Fruit fly (Drosophila melanogaster): ENCODE measurements around the gene CG14770.

The CG14770 gene

dm6 chrX:1322214-1322613, 46.8 kb upstream of the CG14770 start, which contains the start of gene DAAM (continued):
- TF ChIP-seq dpn (GFP tag; optimal IDR thresholded peaks at IDR 0.05) (peak; percentile 43 to 46), H15 (GFP tag; IDR thresholded peaks at IDR 0.05) (peak; percentile 27; the same call in 1 of the 3 replicates), CG14014 (GFP tag; IDR thresholded peaks at IDR 0.05) (no peak), disco-r (GFP tag; optimal IDR thresholded peaks at IDR 0.05) (peak; percentile 7), Ets65A (GFP tag) (peak; percentile 99), Atf-2 (GFP tag; optimal IDR thresholded peaks at IDR 0.05) (no peak), CG15696 (tag; optimal IDR thresholded peaks at IDR 0.05) (peak; percentile 1), esg (GFP tag; conservative IDR thresholded peaks at IDR 0.05) (no peak), CG2889 (GFP tag; IDR thresholded peaks at IDR 0.05) (no peak), CG7963 (GFP tag; IDR thresholded peaks at IDR 0.05; ENCODE audit: partially characterized antibody) (peak; percentile 26; the same call in 1 of the 3 replicates), CG7839 (tag; optimal IDR thresholded peaks at IDR 0.05) (no peak), CG11456 (GFP tag; IDR thresholded peaks at IDR 0.05) (peak; percentile 71; the same call in 1 of the 3 replicates), CkIIα-i1 (GFP tag; IDR thresholded peaks at IDR 0.05) (no peak), slou (GFP tag; optimal IDR thresholded peaks at IDR 0.05) (no peak), maf-S (GFP tag; optimal IDR thresholded peaks at IDR 0.05) (no peak), CG9932 (GFP tag; IDR thresholded peaks at IDR 0.05) (peak; percentile 58), CG34224 (GFP tag; IDR thresholded peaks at IDR 0.05; ENCODE audit: partially characterized antibody) (no peak), CG34422 (GFP tag; IDR thresholded peaks at IDR 0.05) (peak; percentile 48; the same call in 1 of the 3 replicates), Nf-YA (GFP tag; IDR thresholded peaks at IDR 0.05) (no peak), CG17568 (GFP tag; optimal IDR thresholded peaks at IDR 0.05) (no peak), CG3838 (GFP tag; optimal IDR thresholded peaks at IDR 0.05) (no peak), Sry-β (GFP tag; optimal IDR thresholded peaks at IDR 0.05) (no peak), pita (GFP tag; optimal IDR thresholded peaks at IDR 0.05) (peak; percentile 71), Sox100B (GFP tag; optimal IDR thresholded peaks at IDR 0.05) (no peak), CG8359 (GFP tag; optimal IDR thresholded peaks at IDR 0.05; ENCODE audit: borderline replicate concordance) (peak; percentile 97), cwo (GFP tag; optimal IDR thresholded peaks at IDR 0.05) (peak; percentile 18), CG4360 (GFP tag; IDR thresholded peaks at IDR 0.05) (no peak), her (GFP tag; optimal IDR thresholded peaks at IDR 0.05) (peak; percentile 44), CG7357 (GFP tag; IDR thresholded peaks at IDR 0.05) (no peak), CG5245 (GFP tag; optimal IDR thresholded peaks at IDR 0.05) (no peak), sens (GFP tag) (peak; percentile 73), insv (GFP tag; optimal IDR thresholded peaks at IDR 0.05) (peak in 1 of 2 experiments; percentile 41), tna (GFP tag; IDR thresholded peaks at IDR 0.05; ENCODE audit: partially characterized antibody) (no peak), Vsx1 (GFP tag; optimal IDR thresholded peaks at IDR 0.05) (no peak), caup (GFP tag; optimal IDR thresholded peaks at IDR 0.05; ENCODE audit: severe bottlenecking) (peak; percentile 79), TFAM (GFP tag; optimal IDR thresholded peaks at IDR 0.05) (no peak), ttk (GFP tag; IDR thresholded peaks at IDR 0.05) (no peak), Oli (tag; optimal IDR thresholded peaks at IDR 0.05) (peak; percentile 2), Dip2 (GFP tag; IDR thresholded peaks at IDR 0.05) (no peak), chinmo (GFP tag; IDR thresholded peaks at IDR 0.05; ENCODE audit: partially characterized antibody) (no peak), Chrac-16 (GFP tag; optimal IDR thresholded peaks at IDR 0.05) (no peak), CG10431 (GFP tag; optimal IDR thresholded peaks at IDR 0.05) (no peak), HLHmδ (GFP tag; optimal IDR thresholded peaks at IDR 0.05) (no peak), lov (optimal IDR thresholded peaks at IDR 0.05) (no peak), lov (GFP tag; IDR thresholded peaks at IDR 0.05) (no peak), CG11504 (tag; optimal IDR thresholded peaks at IDR 0.05) (no peak), Max (GFP tag; optimal IDR thresholded peaks at IDR 0.05) (no peak), CG17359 (tag; optimal IDR thresholded peaks at IDR 0.05) (peak; percentile 6), CG13424 (tag; optimal IDR thresholded peaks at IDR 0.05) (no peak), nmo (GFP tag; optimal IDR thresholded peaks at IDR 0.05) (peak; percentile 48), CG8290 (GFP tag; optimal IDR thresholded peaks at IDR 0.05) (peak; percentile 14), CG8290 (tag; optimal IDR thresholded peaks at IDR 0.05) (no peak)
